Worm (Caenorhabditis elegans) whole organism, early embryonic: ENCODE measurements around the gene C37C3.1.

ENCODE experiments used
- B0310.2 ChIP-seq: sonication (generic microtip); optimal IDR thresholded peaks from 2 replicates; lab custom pipeline; 2016; ENCODE audit warnings: mild to moderate bottlenecking, missing genetic modification characterization, missing compliant biosample characterization
- ama-1 ChIP-seq: fragments of 150-350 bp; optimal IDR thresholded peaks from 2 replicates; lab custom pipeline; 2014
- ceh-13 ChIP-seq: fragments of 200-800 bp; sonication (Bioruptor generic); optimal IDR thresholded peaks from 2 replicates; lab custom pipeline; 2018; ENCODE audit warnings: mild to moderate bottlenecking, missing genetic modification characterization, missing compliant biosample characterization
- ceh-36 ChIP-seq: sonication (generic microtip); optimal IDR thresholded peaks from 2 replicates; lab custom pipeline; 2016; ENCODE audit warnings: missing genetic modification characterization, inconsistent platforms, missing compliant biosample characterization
- ets-7 ChIP-seq: sonication (generic microtip); optimal IDR thresholded peaks from 2 replicates; lab custom pipeline; 2016; ENCODE audit warnings: missing genotype, missing genetic modification characterization, missing compliant biosample characterization
- flt-1 ChIP-seq: fragments of 200-800 bp; sonication (Bioruptor generic); IDR thresholded peaks from 2 replicates; pipeline ENCODE4 v1.3.6; 2022; ENCODE audit warnings: missing genetic modification characterization, missing compliant biosample characterization
- hmg-4 ChIP-seq: fragments of 200-800 bp; sonication (Bioruptor generic); optimal IDR thresholded peaks from 2 replicates; lab custom pipeline; 2018; ENCODE audit warnings: mild to moderate bottlenecking, missing genetic modification characterization, missing compliant biosample characterization
- hnd-1 ChIP-seq: sonication (generic microtip); optimal IDR thresholded peaks from 2 replicates; lab custom pipeline; 2016; ENCODE audit warnings: missing genetic modification characterization, missing compliant biosample characterization
- pes-1 ChIP-seq: fragments of 200-800 bp; sonication (Bioruptor generic); IDR thresholded peaks from 2 replicates; pipeline ENCODE4 v1.3.6; 2022; ENCODE audit warnings: missing genetic modification reagents, missing genetic modification characterization, missing compliant biosample characterization
- sea-1 ChIP-seq: fragments of 200-800 bp; sonication (Bioruptor generic); conservative IDR thresholded peaks from 2 replicates; pipeline ENCODE4 v1.3.6; 2022; ENCODE audit warnings: missing genetic modification characterization, missing compliant biosample characterization
- tbx-11 ChIP-seq: fragments of 200-800 bp; sonication (Bioruptor generic); IDR thresholded peaks from 2 replicates; pipeline ENCODE4 v1.3.6; 2022; ENCODE audit warnings: missing genetic modification characterization, missing compliant biosample characterization
- tbx-37 ChIP-seq: fragments of 200-800 bp; sonication (Bioruptor generic); conservative IDR thresholded peaks from 2 replicates; pipeline ENCODE4 v1.3.6; 2022; ENCODE audit warnings: missing genetic modification reagents, missing genetic modification characterization, missing compliant biosample characterization
- tra-4 ChIP-seq: sonication (generic microtip); optimal IDR thresholded peaks from 2 replicates; lab custom pipeline; 2017; ENCODE audit warnings: missing genetic modification characterization, missing compliant biosample characterization

- TF ChIP-seq sea-1 (GFP tag; lab: Robert Waterston, UW), result no peak
- no peak for TF ChIP-seq ama-1 (lab: Kevin White, UChicago)
- TF ChIP-seq hmg-4 (GFP tag; lab: Kevin White, UChicago), result no peak
- no peak for TF ChIP-seq flt-1
- TF ChIP-seq pes-1, result no peak
- no peak for TF ChIP-seq tra-4
- no peak for TF ChIP-seq tbx-11 (GFP tag; lab: Robert Waterston, UW)
- no peak for TF ChIP-seq ceh-13
- TF ChIP-seq ets-7 (tag; lab: Kevin White, UChicago), result no peak
- no peak for TF ChIP-seq hnd-1 (tag; lab: Kevin White, UChicago)
- TF ChIP-seq tbx-37 (GFP tag; lab: Robert Waterston, UW), result no peak
- TF ChIP-seq B0310.2 (tag; lab: Kevin White, UChicago), result no peak
- no peak for TF ChIP-seq ceh-36 (tag; lab: Kevin White, UChicago)
Measured at ce11 chrV:7893812-7894381, 36.1 kb downstream of the C37C3.1 start, which contains the start of gene F40A3.6.
